Worm (Caenorhabditis elegans): ENCODE measurements around the gene D2063.1.

DNA sequence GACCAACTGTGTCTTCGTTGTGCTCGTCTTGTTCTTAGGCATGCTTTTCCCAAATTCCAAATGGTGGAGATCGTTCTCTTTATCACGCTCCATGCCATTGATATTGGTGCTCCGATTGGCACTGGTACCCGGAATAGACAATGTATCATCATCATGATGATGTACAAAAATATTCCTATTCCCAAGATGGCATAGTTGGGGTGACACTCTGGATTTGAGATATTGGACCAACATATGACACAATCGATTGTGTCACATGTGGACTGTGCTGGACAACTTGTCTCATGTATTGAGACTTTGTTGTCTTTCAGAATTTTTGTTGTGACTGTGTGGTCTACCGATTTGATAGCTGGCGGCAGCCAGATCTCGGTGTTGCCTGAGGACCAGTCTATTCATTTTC lies 22.7 kb upstream of the D2063.1 start:
- TF ChIP-seq lin-13 (GFP tag; optimal IDR thresholded peaks at IDR 0.05) (no peak), nhr-11 (tag; optimal IDR thresholded peaks at IDR 0.05) (no peak), aly-2 (tag; optimal IDR thresholded peaks at IDR 0.05) (no peak), egl-27 (tag; optimal IDR thresholded peaks at IDR 0.05) (no peak), alr-1 (tag; optimal IDR thresholded peaks at IDR 0.05) (no peak), nhr-237 (tag; optimal IDR thresholded peaks at IDR 0.05) (no peak), unc-55 (GFP tag; optimal IDR thresholded peaks at IDR 0.05) (no peak), elt-1 (tag; optimal IDR thresholded peaks at IDR 0.05) (no peak), ztf-11 (tag; optimal IDR thresholded peaks at IDR 0.05) (no peak), lin-11 (tag; optimal IDR thresholded peaks at IDR 0.05) (no peak), ZK546.5 (tag; optimal IDR thresholded peaks at IDR 0.05) (no peak)
